Fruit fly (Drosophila melanogaster): Measurements from ENCODE around the gene Rhau.

The Rhau gene

dm6 chr2L:20797515-20797847 is 39.7 kb upstream of the Rhau start, which contains the start of gene CG9328 (continued):
- TF ChIP-seq ftz-f1 (GFP tag; optimal IDR thresholded peaks at IDR 0.05) = peak; percentile 53
- TF ChIP-seq YL-1 (GFP tag; optimal IDR thresholded peaks at IDR 0.05) = no peak
- TF ChIP-seq bigmax (GFP tag; optimal IDR thresholded peaks at IDR 0.05) = peak; percentile 46
- no peak for TF ChIP-seq C15 (GFP tag; IDR thresholded peaks at IDR 0.05)
- TF ChIP-seq Fer1 (GFP tag; optimal IDR thresholded peaks at IDR 0.05) = peak; percentile 35
- peak; percentile 64 for TF ChIP-seq tna (GFP tag; IDR thresholded peaks at IDR 0.05; ENCODE audit: partially characterized antibody)
- peak; percentile 55 for TF ChIP-seq wek (GFP tag; optimal IDR thresholded peaks at IDR 0.05)
- TF ChIP-seq CG7839 (tag; optimal IDR thresholded peaks at IDR 0.05) = peak; percentile 25
- peak; percentile 62; the same call in 1 of the 2 replicates for TF ChIP-seq CG42726 (GFP tag; IDR thresholded peaks at IDR 0.05; ENCODE audit: partially characterized antibody)
- TF ChIP-seq Xrp1 (GFP tag; IDR thresholded peaks at IDR 0.05) = 0 out of 2 replicates have a peak, but pooled peaks have one; percentile 60
- TF ChIP-seq CG5180 (GFP tag; optimal IDR thresholded peaks at IDR 0.05) = no peak
- TF ChIP-seq Ravus (GFP tag; IDR thresholded peaks at IDR 0.05) = no peak
- TF ChIP-seq CG14860 (GFP tag; IDR thresholded peaks at IDR 0.05; ENCODE audit: partially characterized antibody) = 0 out of 3 replicates have a peak, but pooled peaks have one; percentile 34
- TF ChIP-seq CG12659 (GFP tag; optimal IDR thresholded peaks at IDR 0.05) = peak; percentile 56
- peak; percentile 44; the same call in 1 of the 3 replicates for TF ChIP-seq HLH4C (GFP tag; IDR thresholded peaks at IDR 0.05; ENCODE audit: partially characterized antibody)
- TF ChIP-seq CG31224 (GFP tag; IDR thresholded peaks at IDR 0.05) = no peak; the same call in 1 of the 2 replicates
- no peak for TF ChIP-seq CG9609 (GFP tag; optimal IDR thresholded peaks at IDR 0.05)
- TF ChIP-seq Hmx (GFP tag; optimal IDR thresholded peaks at IDR 0.05) = no peak
- peak; percentile 27 for TF ChIP-seq Side (GFP tag; optimal IDR thresholded peaks at IDR 0.05)
- TF ChIP-seq CG10431 (GFP tag; optimal IDR thresholded peaks at IDR 0.05) = no peak
- TF ChIP-seq E2f2 (GFP tag; IDR thresholded peaks at IDR 0.05) = no peak
- TF ChIP-seq Usf (GFP tag; optimal IDR thresholded peaks at IDR 0.05) = no peak
- TF ChIP-seq nau (GFP tag; optimal IDR thresholded peaks at IDR 0.05) = no peak
- TF ChIP-seq Asciz (GFP tag; optimal IDR thresholded peaks at IDR 0.05) = no peak
- no peak for TF ChIP-seq Aef1 (GFP tag; IDR thresholded peaks at IDR 0.05)
- no peak for TF ChIP-seq twi (tag; optimal IDR thresholded peaks at IDR 0.05)
- peak; percentile 83; the same call in 2 of the 3 replicates for TF ChIP-seq ci (GFP tag; IDR thresholded peaks at IDR 0.05)
- no peak for TF ChIP-seq CG32767 (GFP tag; IDR thresholded peaks at IDR 0.05)
- TF ChIP-seq abd-A (tag; optimal IDR thresholded peaks at IDR 0.05) = peak; percentile 7
- peak; percentile 48 for TF ChIP-seq CG12769 (tag; optimal IDR thresholded peaks at IDR 0.05)
- TF ChIP-seq CG15601 (tag; optimal IDR thresholded peaks at IDR 0.05) = peak; percentile 0
- TF ChIP-seq Ptx1 (GFP tag; IDR thresholded peaks at IDR 0.05) = peak; percentile 27; the same call in 1 of the 2 replicates
- no peak for TF ChIP-seq CG13123 (GFP tag; optimal IDR thresholded peaks at IDR 0.05)
- peak; percentile 38 for TF ChIP-seq HmgZ (tag; optimal IDR thresholded peaks at IDR 0.05)
- no peak for TF ChIP-seq ase (GFP tag; IDR thresholded peaks at IDR 0.05)
- TF ChIP-seq vnd (GFP tag; IDR thresholded peaks at IDR 0.05; ENCODE audit: partially characterized antibody) = no peak
- TF ChIP-seq CTCF (GFP tag; optimal IDR thresholded peaks at IDR 0.05) = peak; percentile 4
- TF ChIP-seq crol (GFP tag; IDR thresholded peaks at IDR 0.05) = no peak
- no peak for TF ChIP-seq sqz (GFP tag; optimal IDR thresholded peaks at IDR 0.05)
- peak; percentile 51 for TF ChIP-seq her (GFP tag; optimal IDR thresholded peaks at IDR 0.05)
- peak; percentile 71 for TF ChIP-seq lab (GFP tag; optimal IDR thresholded peaks at IDR 0.05)
- TF ChIP-seq CG12299 (tag; optimal IDR thresholded peaks at IDR 0.05) = peak; percentile 13
- TF ChIP-seq CG2678 (tag; optimal IDR thresholded peaks at IDR 0.05) = peak; percentile 53
- peak; percentile 36 for TF ChIP-seq sug (tag; optimal IDR thresholded peaks at IDR 0.05)
- TF ChIP-seq E2f1 (GFP tag; IDR thresholded peaks at IDR 0.05) = no peak
- TF ChIP-seq ato (GFP tag; IDR thresholded peaks at IDR 0.05; ENCODE audit: partially characterized antibody) = peak; percentile 64
- peak; percentile 32 for TF ChIP-seq Fer3 (tag; optimal IDR thresholded peaks at IDR 0.05)
- TF ChIP-seq pzg (GFP tag; optimal IDR thresholded peaks at IDR 0.05) = peak; percentile 46
- 0 out of 2 replicates have a peak, but pooled peaks have one; percentile 6 for TF ChIP-seq Awh (GFP tag; IDR thresholded peaks at IDR 0.05)
- TF ChIP-seq CG8388 (GFP tag; optimal IDR thresholded peaks at IDR 0.05) = peak; percentile 29

All from whole organism, embryonic.